Fruit fly (Drosophila melanogaster) whole organism, embryonic: ENCODE data around the gene CG10947.
A peak's percentile ranks its signal among the peaks of the same experiment; 100 is the strongest.

Source experiments
- Atf-2 ChIP-seq: fragments of 200-800 bp; sonication (Bioruptor generic); optimal IDR thresholded peaks from 2 replicates; lab custom pipeline; 2016; ENCODE audit warnings: missing biosample characterization, missing genetic modification characterization
- B-H1 ChIP-seq: fragments of 200-800 bp; sonication (Bioruptor generic); IDR thresholded peaks from 3 replicates; pipeline ENCODE4 v1.3.6; 2022; ENCODE audit warnings: missing biosample characterization, missing genetic modification characterization
- B-H2 ChIP-seq: fragments of 200-800 bp; sonication (Bioruptor generic); optimal IDR thresholded peaks from 2 replicates; lab custom pipeline; 2018; ENCODE audit warnings: missing biosample characterization, mild to moderate bottlenecking, missing genetic modification characterization
- Bdp1 ChIP-seq: fragments of 200-800 bp; sonication (Bioruptor generic); optimal IDR thresholded peaks from 3 replicates; lab custom pipeline; 2016; ENCODE audit warnings: missing biosample characterization, missing genetic modification characterization
- C15 ChIP-seq: fragments of 200-800 bp; sonication (Bioruptor generic); IDR thresholded peaks from 3 replicates; pipeline ENCODE4 v1.3.6; 2022; ENCODE audit warnings: missing biosample characterization, missing genetic modification characterization
- CG10209 ChIP-seq: fragments of 200-800 bp; sonication (Bioruptor generic); optimal IDR thresholded peaks from 3 replicates; lab custom pipeline; 2017; ENCODE audit warnings: missing biosample characterization, mild to moderate bottlenecking, missing genetic modification characterization, missing genetic modification reagents
- CG10462 ChIP-seq: fragments of 200-800 bp; sonication (Bioruptor generic); optimal IDR thresholded peaks from 2 replicates; lab custom pipeline; 2016; ENCODE audit warnings: missing biosample characterization, missing genetic modification characterization
- CG10543 ChIP-seq: fragments of 200-800 bp; sonication (Bioruptor generic); optimal IDR thresholded peaks from 3 replicates; lab custom pipeline; 2017; ENCODE audit warnings: missing biosample characterization, mild to moderate bottlenecking, missing genetic modification characterization, moderate library complexity
- CG14014 ChIP-seq: fragments of 200-800 bp; sonication (Bioruptor generic); IDR thresholded peaks from 2 replicates; pipeline ENCODE4 v1.3.6; 2022; ENCODE audit warnings: missing biosample characterization, missing genetic modification characterization
- CG16863 ChIP-seq: fragments of 200-800 bp; sonication (Bioruptor generic); optimal IDR thresholded peaks from 3 replicates; lab custom pipeline; 2016; ENCODE audit warnings: missing biosample characterization, missing genetic modification characterization
- CG18599 ChIP-seq: fragments of 200-800 bp; sonication (Bioruptor generic); optimal IDR thresholded peaks from 3 replicates; lab custom pipeline; 2017; ENCODE audit warnings: missing biosample characterization, missing genetic modification characterization, mild to moderate bottlenecking, moderate library complexity, missing genetic modification reagents
- CG30020 ChIP-seq: fragments of 200-800 bp; optimal IDR thresholded peaks from 2 replicates; lab custom pipeline; 2019; ENCODE audit warnings: missing biosample characterization, mild to moderate bottlenecking, missing genetic modification characterization, moderate library complexity
- CG34376 ChIP-seq: fragments of 200-800 bp; sonication (Bioruptor generic); optimal IDR thresholded peaks from 2 replicates; lab custom pipeline; 2018; ENCODE audit warnings: missing biosample characterization, mild to moderate bottlenecking, missing genetic modification characterization
- CG4282 ChIP-seq: fragments of 200-800 bp; sonication (Bioruptor generic); optimal IDR thresholded peaks from 2 replicates; lab custom pipeline; 2016; ENCODE audit warnings: missing biosample characterization, missing genetic modification characterization
- CG5180 ChIP-seq: fragments of 200-800 bp; sonication (Bioruptor generic); optimal IDR thresholded peaks from 3 replicates; lab custom pipeline; 2017; ENCODE audit warnings: missing biosample characterization, missing genetic modification characterization, mild to moderate bottlenecking, moderate library complexity, missing genetic modification reagents
- CG6254 ChIP-seq: fragments of 200-800 bp; sonication (Bioruptor generic); optimal IDR thresholded peaks from 3 replicates; lab custom pipeline; 2017; ENCODE audit warnings: mild to moderate bottlenecking, missing biosample characterization, missing genetic modification reagents, missing genetic modification characterization
- CG7357 ChIP-seq: fragments of 200-800 bp; sonication (Bioruptor generic); IDR thresholded peaks from 3 replicates; pipeline ENCODE4 v1.3.6; 2022; ENCODE audit warnings: missing biosample characterization, missing genetic modification characterization
- CG8359 ChIP-seq: fragments of 200-800 bp; sonication (Bioruptor generic); optimal IDR thresholded peaks from 2 replicates; lab custom pipeline; 2017; ENCODE audit warnings: missing biosample characterization, mild to moderate bottlenecking, missing genetic modification characterization, borderline replicate concordance
- CG8924 ChIP-seq: fragments of 200-800 bp; optimal IDR thresholded peaks from 3 replicates; lab custom pipeline; 2019; ENCODE audit warnings: missing biosample characterization, mild to moderate bottlenecking, missing genetic modification characterization, moderate library complexity
- CTCF ChIP-seq: fragments of 200-800 bp; sonication (Bioruptor generic); optimal IDR thresholded peaks from 2 replicates; lab custom pipeline; 2017; ENCODE audit warnings: missing biosample characterization, mild to moderate bottlenecking, missing genetic modification characterization, moderate library complexity
- Camta ChIP-seq: fragments of 200-800 bp; sonication (Bioruptor generic); optimal IDR thresholded peaks from 2 replicates; lab custom pipeline; 2016; ENCODE audit warnings: missing biosample characterization, missing genetic modification characterization
- CkIIα-i1 ChIP-seq: fragments of 200-800 bp; sonication (Bioruptor generic); IDR thresholded peaks from 2 replicates; pipeline ENCODE4 v1.3.6; 2022; ENCODE audit warnings: missing biosample characterization, missing genetic modification characterization
- Hand ChIP-seq: fragments of 200-800 bp; sonication (Bioruptor generic); optimal IDR thresholded peaks from 2 replicates; lab custom pipeline; 2017; ENCODE audit warnings: mild to moderate bottlenecking, missing biosample characterization, missing genetic modification reagents, missing genetic modification characterization
- HmgZ ChIP-seq: fragments of 200-800 bp; sonication (Bioruptor generic); optimal IDR thresholded peaks from 2 replicates; lab custom pipeline; 2018; ENCODE audit warnings: missing biosample characterization, mild to moderate bottlenecking, missing genetic modification characterization
- Hr78 ChIP-seq, 2 experiments: fragments of 200-800 bp in 1 of 2; fragments of >200 bp in 1 of 2; sonication (Bioruptor generic) in 1 of 2; optimal IDR thresholded peaks; 2 replicates each; lab custom pipeline; 2017 to 2019; ENCODE audit warnings: missing biosample characterization in 2 of 2, missing genetic modification characterization in 2 of 2, mild to moderate bottlenecking in 1 of 2, moderate library complexity in 1 of 2
- MTF-1 ChIP-seq: fragments of 200-800 bp; sonication (Bioruptor generic); optimal IDR thresholded peaks from 2 replicates; lab custom pipeline; 2018; ENCODE audit warnings: missing biosample characterization, mild to moderate bottlenecking, missing genetic modification characterization, borderline replicate concordance
- NfI ChIP-seq: fragments of 200-800 bp; sonication (Bioruptor generic); optimal IDR thresholded peaks from 3 replicates; lab custom pipeline; 2018; ENCODE audit warnings: missing biosample characterization, mild to moderate bottlenecking, missing genetic modification characterization, moderate library complexity
- Vsx1 ChIP-seq: fragments of 200-800 bp; sonication (Bioruptor generic); optimal IDR thresholded peaks from 2 replicates; lab custom pipeline; 2017; ENCODE audit warnings: missing biosample characterization, mild to moderate bottlenecking, missing genetic modification characterization, missing genetic modification reagents
- al ChIP-seq: fragments of 200-800 bp; sonication (Bioruptor generic); IDR thresholded peaks from 2 replicates; pipeline ENCODE4 v1.3.6; 2022; ENCODE audit warnings: missing biosample characterization, missing genetic modification characterization
- ap ChIP-seq: fragments of 200-800 bp; sonication (Bioruptor generic); IDR thresholded peaks from 2 replicates; pipeline ENCODE4 v1.3.6; 2022; ENCODE audit warnings: missing biosample characterization, missing genetic modification characterization
- bcd ChIP-seq: fragments of 200-800 bp; sonication (Bioruptor generic); optimal IDR thresholded peaks from 2 replicates; lab custom pipeline; 2017; ENCODE audit warnings: missing biosample characterization, mild to moderate bottlenecking, missing genetic modification characterization
- bsh ChIP-seq, 2 experiments: fragments of 200-800 bp; sonication (Bioruptor generic); optimal IDR thresholded peaks; 2 replicates each; lab custom pipeline; 2017 to 2018; ENCODE audit warnings: mild to moderate bottlenecking in 2 of 2, missing biosample characterization in 2 of 2, missing genetic modification characterization in 2 of 2, moderate library complexity in 1 of 2
- chif ChIP-seq, 2 experiments: fragments of 200-800 bp; sonication (Bioruptor generic); optimal IDR thresholded peaks; 3 replicates each; lab custom pipeline; 2016; ENCODE audit warnings: missing biosample characterization in 2 of 2, missing genetic modification characterization in 2 of 2
- dan ChIP-seq: fragments of 200-800 bp; sonication (Bioruptor generic); IDR thresholded peaks from 2 replicates; pipeline ENCODE4 v1.3.6; 2022; ENCODE audit warnings: missing biosample characterization, missing genetic modification characterization
- gro ChIP-seq: fragments of 200-800 bp; sonication (Bioruptor generic); optimal IDR thresholded peaks from 2 replicates; lab custom pipeline; 2016; ENCODE audit warnings: missing biosample characterization, missing genetic modification characterization
- gsb-n ChIP-seq: fragments of 200-800 bp; sonication (Bioruptor generic); optimal IDR thresholded peaks from 3 replicates; lab custom pipeline; 2018; ENCODE audit warnings: missing biosample characterization, mild to moderate bottlenecking, missing genetic modification characterization
- kah ChIP-seq: fragments of 200-800 bp; sonication (Bioruptor generic); optimal IDR thresholded peaks from 2 replicates; lab custom pipeline; 2018; ENCODE audit warnings: missing biosample characterization, mild to moderate bottlenecking, missing genetic modification characterization
- lab ChIP-seq: fragments of 200-800 bp; sonication (Bioruptor generic); optimal IDR thresholded peaks from 3 replicates; lab custom pipeline; 2017; ENCODE audit warnings: missing biosample characterization, missing genetic modification characterization, mild to moderate bottlenecking, moderate library complexity, missing genetic modification reagents
- lilli ChIP-seq: fragments of 200-800 bp; sonication (Bioruptor generic); optimal IDR thresholded peaks from 3 replicates; lab custom pipeline; 2016; ENCODE audit warnings: missing biosample characterization, missing genetic modification characterization
- peb ChIP-seq: fragments of 200-800 bp; sonication (Bioruptor generic); IDR thresholded peaks from 2 replicates; pipeline ENCODE4 v1.3.6; 2022; ENCODE audit warnings: missing biosample characterization, missing genetic modification characterization
- pita ChIP-seq: fragments of 200-800 bp; sonication (Bioruptor generic); optimal IDR thresholded peaks from 2 replicates; lab custom pipeline; 2017; ENCODE audit warnings: missing biosample characterization, mild to moderate bottlenecking, missing genetic modification characterization
- prd ChIP-seq, 3 experiments: fragments of >200 bp in 2 of 3; fragments of 200-800 bp in 1 of 3; sonication (Bioruptor generic) in 1 of 3; optimal IDR thresholded peaks in 2 of 3; IDR thresholded peaks in 1 of 3; 2 replicates in 2 of 3; 3 replicates in 1 of 3; pipeline versions ENCODE4 v1.3.6 to Lab custom; 2017 to 2022; ENCODE audit warnings: missing biosample characterization in 1 of 3, missing genetic modification characterization in 1 of 3
- sim ChIP-seq: fragments of 200-800 bp; sonication (Bioruptor generic); IDR thresholded peaks from 2 replicates; pipeline ENCODE4 v1.3.6; 2022; ENCODE audit warnings: missing biosample characterization, missing genetic modification characterization
- so ChIP-seq: fragments of 200-800 bp; sonication (Bioruptor generic); IDR thresholded peaks from 3 replicates; pipeline ENCODE4 v1.3.6; 2022; ENCODE audit warnings: missing biosample characterization, missing genetic modification characterization
- ssp ChIP-seq: fragments of 200-800 bp; sonication (Bioruptor generic); IDR thresholded peaks from 2 replicates; pipeline ENCODE4 v1.3.6; 2022; ENCODE audit warnings: missing biosample characterization, missing genetic modification characterization
- tll ChIP-seq, 2 experiments: fragments of 200-800 bp in 1 of 2; fragments of >200 bp in 1 of 2; sonication (Bioruptor generic) in 1 of 2; optimal IDR thresholded peaks; 2 replicates each; lab custom pipeline; 2017 to 2019; ENCODE audit warnings: missing biosample characterization in 2 of 2, missing genetic modification characterization in 2 of 2, mild to moderate bottlenecking in 1 of 2, moderate library complexity in 1 of 2
- ttk ChIP-seq: fragments of 200-800 bp; sonication (Bioruptor generic); IDR thresholded peaks from 2 replicates; pipeline ENCODE4 v2.1.2; 2022; ENCODE audit warnings: missing biosample characterization, missing genetic modification characterization
- tx ChIP-seq: fragments of 200-800 bp; sonication (Bioruptor generic); optimal IDR thresholded peaks from 2 replicates; lab custom pipeline; 2016; ENCODE audit warnings: missing biosample characterization, missing genetic modification characterization
- wdn ChIP-seq: fragments of 200-800 bp; sonication (Bioruptor generic); IDR thresholded peaks from 2 replicates; pipeline ENCODE4 v1.3.6; 2022; ENCODE audit warnings: missing biosample characterization, missing genetic modification characterization

Gene CG10947

DNA sequence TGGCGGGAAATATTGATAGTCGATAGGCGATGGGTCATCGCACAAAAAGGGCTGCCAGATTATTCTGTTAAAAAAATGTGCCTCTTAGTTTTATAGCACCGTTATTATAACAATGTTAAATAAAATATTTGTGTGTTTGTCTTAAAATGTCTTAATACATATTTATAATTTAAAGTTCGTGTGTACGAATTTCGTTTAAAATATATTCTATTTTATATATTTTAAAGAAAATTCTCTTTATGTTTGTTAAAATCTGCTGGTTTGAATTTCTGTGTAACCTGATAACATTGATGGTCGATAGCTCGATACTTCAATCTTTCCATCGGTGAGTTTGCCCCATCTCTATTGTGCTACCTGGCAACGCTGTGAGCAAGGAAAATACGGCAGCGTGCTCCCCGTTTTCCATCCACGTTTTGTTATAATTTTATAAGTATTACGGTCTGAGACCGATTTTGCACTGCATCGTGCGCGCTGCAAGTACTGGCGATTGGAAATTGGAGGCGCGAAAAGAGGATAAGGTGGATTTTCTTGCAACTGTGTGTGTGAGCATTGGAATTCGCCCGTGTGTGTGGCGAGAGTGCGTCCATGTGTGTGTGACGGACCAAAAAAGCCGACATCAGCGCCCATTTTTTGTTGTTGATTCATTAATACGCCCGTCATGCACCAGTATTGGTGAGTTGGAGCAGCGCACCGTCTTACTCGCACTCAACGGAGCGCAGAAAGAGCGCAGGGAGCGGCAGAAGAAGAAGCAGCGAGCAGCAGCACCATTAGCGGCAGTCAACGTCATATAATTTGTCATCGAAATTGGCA is 2.4 kb upstream of the CG10947 start, which contains the start of the genes CG10949 and Arpc2 (continued):
- TF ChIP-seq CG8359 (GFP tag; lab: Kevin White, UChicago) (no peak), lilli (GFP tag; lab: Kevin White, UChicago) (peak; percentile 64), CG6254 (GFP tag; lab: Kevin White, UChicago) (peak; percentile 12), ssp (GFP tag; lab: Robert Waterston, UW) (no peak), NfI (GFP tag; lab: Kevin White, UChicago) (peak; percentile 41), Hr78 (GFP tag; optimal IDR thresholded peaks at IDR 0.05; lab: Kevin White, UChicago) (no peak), CG10543 (GFP tag; lab: Kevin White, UChicago) (peak; percentile 39), kah (GFP tag; lab: Kevin White, UChicago) (no peak), CTCF (no peak), Atf-2 (GFP tag; lab: Kevin White, UChicago) (no peak), al (peak; percentile 63), bcd (GFP tag; lab: Kevin White, UChicago) (peak; percentile 13), CG30020 (peak; percentile 55), bsh (GFP tag; optimal IDR thresholded peaks at IDR 0.05; lab: Kevin White, UChicago) (peak in 1 of 2 experiments; percentile 54), C15 (GFP tag; lab: Robert Waterston, UW) (no peak), so (GFP tag; lab: Robert Waterston, UW) (no peak), CG10462 (peak; percentile 17), CG7357 (GFP tag; lab: Robert Waterston, UW) (peak; percentile 37; the same call in 1 of the 3 replicates), MTF-1 (GFP tag; lab: Kevin White, UChicago) (no peak), Hand (GFP tag; lab: Kevin White, UChicago) (no peak), CG10209 (GFP tag; lab: Kevin White, UChicago) (peak; percentile 33), CG16863 (GFP tag; lab: Kevin White, UChicago) (no peak), CG4282 (GFP tag; lab: Kevin White, UChicago) (no peak), CG14014 (GFP tag; lab: Robert Waterston, UW) (no peak), CG34376 (GFP tag; lab: Kevin White, UChicago) (no peak), sim (no peak), dan (no peak), tx (GFP tag; lab: Kevin White, UChicago) (no peak), HmgZ (tag; lab: Kevin White, UChicago) (no peak), pita (GFP tag; lab: Kevin White, UChicago) (no peak), CG5180 (GFP tag; lab: Kevin White, UChicago) (no peak), ttk (GFP tag; lab: Robert Waterston, UW) (no peak), ap (GFP tag; lab: Robert Waterston, UW) (no peak), Vsx1 (no peak), CkIIα-i1 (GFP tag; lab: Robert Waterston, UW) (no peak), B-H1 (GFP tag; lab: Robert Waterston, UW) (peak; percentile 41; the same call in 1 of the 3 replicates), peb (GFP tag; lab: Robert Waterston, UW) (no peak), gsb-n (tag; lab: Kevin White, UChicago) (no peak), CG8924 (tag; lab: Kevin White, UChicago) (peak; percentile 64), CG18599 (GFP tag; lab: Kevin White, UChicago) (peak; percentile 53), wdn (GFP tag; lab: Robert Waterston, UW) (no peak), lab (GFP tag; lab: Kevin White, UChicago) (peak; percentile 29), Camta (GFP tag; lab: Kevin White, UChicago) (no peak), B-H2 (GFP tag; lab: Kevin White, UChicago) (peak; percentile 61), chif (GFP tag; optimal IDR thresholded peaks at IDR 0.05; lab: Kevin White, UChicago) (no peak), Bdp1 (GFP tag; lab: Kevin White, UChicago) (no peak), tll (GFP tag; optimal IDR thresholded peaks at IDR 0.05; lab: Kevin White, UChicago) (no peak), prd (optimal IDR thresholded peaks at IDR 0.05; lab: Kevin White, UChicago) (no peak), prd (GFP tag; IDR thresholded peaks at IDR 0.05; lab: Robert Waterston, UW) (peak; percentile 59; the same call in 1 of the 3 replicates), gro (GFP tag; lab: Kevin White, UChicago) (no peak)
